Worm (Caenorhabditis elegans): ENCODE results near the gene bath-44.

ce11 chrII:7356773-7357172, 38.0 kb upstream of the bath-44 start:
- no peak for TF ChIP-seq T22C8.4 (GFP tag; IDR thresholded peaks at IDR 0.05)
- no peak for TF ChIP-seq med-1 (GFP tag; optimal IDR thresholded peaks at IDR 0.05; ENCODE audit: insufficient read depth)
- no peak for TF ChIP-seq ztf-29 (GFP tag; IDR thresholded peaks at IDR 0.05)
